Fruit fly (Drosophila melanogaster) S2 (cell line): ENCODE measurements around the gene CG45413.

Source experiments
- CG8478 ChIP-seq: fragments of >200 bp; optimal IDR thresholded peaks from 2 replicates; lab custom pipeline; 2018
- CTCF ChIP-seq, 2 experiments: fragments of >200 bp; optimal IDR thresholded peaks; 2 replicates each; lab custom pipeline; 2018

dm6 chr3L:6947188-6947971, 15.6 kb upstream of the CG45413 start:
- TF ChIP-seq CG8478 (lab: Kevin White, UChicago) (no peak), CTCF (optimal IDR thresholded peaks at IDR 0.05; lab: Kevin White, UChicago) (no peak)
